Worm (Caenorhabditis elegans): ENCODE measurements around the gene F08F8.7.

The F08F8.7 gene

DNA sequence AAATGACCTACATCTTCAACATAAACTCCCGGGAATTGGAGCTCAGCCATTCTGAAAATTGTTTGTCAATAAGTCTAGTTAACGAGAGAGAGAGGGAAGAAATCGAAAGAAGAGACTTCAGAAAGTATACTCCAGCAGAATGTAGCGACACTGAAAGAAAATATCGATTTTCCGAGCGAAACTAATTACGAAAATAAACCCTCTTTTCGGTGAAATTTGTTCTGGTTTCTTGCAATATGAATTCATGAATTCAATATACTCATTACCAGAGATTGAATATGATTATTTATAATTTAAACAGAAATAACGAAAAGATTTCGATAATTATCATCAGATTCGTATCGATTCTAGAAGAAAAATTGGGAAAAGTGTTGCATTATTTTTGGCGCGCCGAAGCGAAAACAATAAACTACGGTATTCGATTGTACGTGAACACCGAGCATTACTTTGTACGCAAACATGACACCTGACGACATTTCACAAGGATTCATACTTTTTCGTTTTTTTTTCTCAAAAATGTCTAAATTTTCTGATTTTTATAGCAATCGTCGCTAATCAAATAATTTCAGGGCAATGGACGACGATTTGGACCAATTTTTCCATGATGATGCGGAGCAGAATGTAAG lies 34.7 kb upstream of the F08F8.7 start, which contains the start of the genes hmg-4 and T20B12.3 (continued):
- TF ChIP-seq cey-2 (tag; optimal IDR thresholded peaks at IDR 0.05; ENCODE audit: borderline replicate concordance, insufficient read depth) (no peak), mdt-29 (GFP tag; IDR thresholded peaks at IDR 0.05) (no peak), gei-8 (GFP tag; optimal IDR thresholded peaks at IDR 0.05) (no peak), dve-1 (tag; optimal IDR thresholded peaks at IDR 0.05; ENCODE audit: insufficient read depth) (peak; percentile 15), hif-1 (tag; optimal IDR thresholded peaks at IDR 0.05) (no peak), pha-4 (GFP tag; IDR thresholded peaks at IDR 0.05) (no peak), pha-4 (tag; optimal IDR thresholded peaks at IDR 0.05) (no peak), lin-15B (tag; optimal IDR thresholded peaks at IDR 0.05) (no peak), nhr-77 (tag; optimal IDR thresholded peaks at IDR 0.05) (no peak), sdz-12 (GFP tag; optimal IDR thresholded peaks at IDR 0.05) (no peak), lin-39 (tag; optimal IDR thresholded peaks at IDR 0.05) (no peak), pqm-1 (tag; optimal IDR thresholded peaks at IDR 0.05) (no peak), dpl-1 (GFP tag; optimal IDR thresholded peaks at IDR 0.05) (peak; percentile 61), unc-62 (GFP tag; optimal IDR thresholded peaks at IDR 0.05 in 1 of 2) (no peak), unc-62 (tag; optimal IDR thresholded peaks at IDR 0.05) (no peak), spr-3 (GFP tag; optimal IDR thresholded peaks at IDR 0.05) (no peak), unc-130 (GFP tag; optimal IDR thresholded peaks at IDR 0.05) (peak; percentile 34), set-16 (GFP tag; IDR thresholded peaks at IDR 0.05) (no peak), aha-1 (tag) (no peak), hlh-11 (tag; optimal IDR thresholded peaks at IDR 0.05) (no peak), nhr-111 (GFP tag; optimal IDR thresholded peaks at IDR 0.05) (no peak), lin-38 (GFP tag; IDR thresholded peaks at IDR 0.05) (peak; percentile 53), ces-1 (GFP tag; optimal IDR thresholded peaks at IDR 0.05) (no peak), nhr-48 (tag; optimal IDR thresholded peaks at IDR 0.05) (no peak), T26A8.4 (GFP tag; IDR thresholded peaks at IDR 0.05) (no peak), egl-43 (GFP tag; IDR thresholded peaks at IDR 0.05) (no peak), vab-7 (GFP tag; IDR thresholded peaks at IDR 0.05) (no peak), arid-1 (GFP tag; conservative IDR thresholded peaks at IDR 0.05) (no peak), mep-1 (tag; optimal IDR thresholded peaks at IDR 0.05) (peak; percentile 34), zip-11 (GFP tag; IDR thresholded peaks at IDR 0.05) (no peak), Y5F2A.4 (GFP tag; optimal IDR thresholded peaks at IDR 0.05) (no peak), F44E2.7 (GFP tag; IDR thresholded peaks at IDR 0.05) (no peak), nhr-237 (tag; optimal IDR thresholded peaks at IDR 0.05) (no peak), ctbp-1 (GFP tag; IDR thresholded peaks at IDR 0.05) (no peak)

DNA sequence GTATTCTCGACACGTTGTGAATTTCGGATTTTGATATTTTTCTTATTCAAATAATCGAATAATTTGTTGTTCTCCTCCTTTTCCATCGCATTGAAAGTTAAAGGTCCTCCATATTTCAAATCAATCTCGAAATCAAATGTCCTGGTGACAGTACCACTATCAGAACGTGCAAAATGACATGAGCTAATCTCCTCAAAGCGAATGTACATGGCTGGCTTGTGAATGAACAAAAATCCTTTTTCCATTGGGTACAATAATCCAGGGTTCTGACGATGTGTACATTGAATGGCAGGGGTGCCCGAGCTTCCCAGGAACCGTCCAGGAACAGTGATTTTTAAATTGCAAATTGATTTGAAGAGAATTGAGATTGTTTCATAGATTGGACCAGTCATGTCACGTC lies 33.2 kb upstream of the F08F8.7 start:
- no peak for TF ChIP-seq ztf-7 (tag; optimal IDR thresholded peaks at IDR 0.05)
- TF ChIP-seq ceh-28 (tag; optimal IDR thresholded peaks at IDR 0.05), result no peak
- no peak for TF ChIP-seq Y75B8A.6 (GFP tag; IDR thresholded peaks at IDR 0.05)
- TF ChIP-seq cey-2 (tag; optimal IDR thresholded peaks at IDR 0.05; ENCODE audit: borderline replicate concordance, insufficient read depth), result no peak
- TF ChIP-seq ZK546.5 (tag; optimal IDR thresholded peaks at IDR 0.05), result no peak
- TF ChIP-seq dmd-9 (GFP tag; IDR thresholded peaks at IDR 0.05), result no peak
- no peak for TF ChIP-seq T26A8.4 (GFP tag; IDR thresholded peaks at IDR 0.05)
- TF ChIP-seq aha-1 (tag), result peak; percentile 91

DNA sequence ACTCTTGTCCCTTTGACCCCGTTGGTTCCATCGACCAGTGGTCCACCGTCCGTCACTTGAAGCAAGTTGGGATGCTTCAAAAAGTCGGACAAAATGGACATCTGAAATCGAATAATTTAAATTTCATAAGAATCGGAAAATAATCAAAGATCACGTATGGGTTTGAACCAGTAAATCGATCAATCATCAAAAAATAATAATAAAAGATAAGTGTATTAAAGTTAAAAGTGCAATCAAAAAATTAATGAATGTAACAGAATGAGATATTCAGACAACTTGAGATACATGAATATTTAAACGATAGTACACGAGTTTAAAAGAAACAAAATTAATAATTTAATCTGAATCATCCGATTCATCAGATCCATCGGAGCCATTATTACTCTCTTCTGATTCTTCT lies 32.0 kb upstream of the F08F8.7 start, which contains the start of gene T20B12.7:
Gene T20B12.7, minus strand, starts transcription at position 101 of the 400 bp plus-strand sequence.
- TF ChIP-seq fkh-10 (GFP tag; optimal IDR thresholded peaks at IDR 0.05), result no peak
- TF ChIP-seq lin-39 (tag; optimal IDR thresholded peaks at IDR 0.05), result no peak
- TF ChIP-seq snpc-4 (tag; optimal IDR thresholded peaks at IDR 0.05), result no peak
- no peak for TF ChIP-seq lir-3 (tag; optimal IDR thresholded peaks at IDR 0.05)
- TF ChIP-seq sdz-12 (GFP tag; optimal IDR thresholded peaks at IDR 0.05), result no peak
- TF ChIP-seq lin-13 (GFP tag; optimal IDR thresholded peaks at IDR 0.05), result no peak
- no peak for TF ChIP-seq hlh-30 (tag; optimal IDR thresholded peaks at IDR 0.05; ENCODE audit: insufficient read depth)
- TF ChIP-seq unc-39 (tag; optimal IDR thresholded peaks at IDR 0.05), result no peak
- TF ChIP-seq nhr-42 (GFP tag; IDR thresholded peaks at IDR 0.05), result no peak
- no peak for TF ChIP-seq ceh-20 (GFP tag; IDR thresholded peaks at IDR 0.05)
- TF ChIP-seq nhr-11 (tag; optimal IDR thresholded peaks at IDR 0.05), result no peak
- no peak for TF ChIP-seq snpc-1.2 (GFP tag; IDR thresholded peaks at IDR 0.05)
- no peak for TF ChIP-seq zfp-2 (tag; optimal IDR thresholded peaks at IDR 0.05)
- TF ChIP-seq pqm-1 (tag; optimal IDR thresholded peaks at IDR 0.05), result no peak
- TF ChIP-seq hlh-11 (tag; optimal IDR thresholded peaks at IDR 0.05), result no peak
- no peak for TF ChIP-seq ztf-11 (tag; optimal IDR thresholded peaks at IDR 0.05)
